Worm (Caenorhabditis elegans) whole organism, midembryonic: ENCODE results near the gene Y116A8C.463.

Experiments used
- T22C8.4 ChIP-seq: fragments of 200-800 bp; sonication (Bioruptor generic); IDR thresholded peaks from 2 replicates; pipeline ENCODE4 v1.3.6; 2022; ENCODE audit warnings: missing genetic modification characterization, missing compliant biosample characterization
- cog-1 ChIP-seq: sonication (generic microtip); optimal IDR thresholded peaks from 2 replicates; lab custom pipeline; 2016; ENCODE audit warnings: missing genetic modification characterization, missing compliant biosample characterization
- flt-1 ChIP-seq: fragments of 200-800 bp; sonication (Bioruptor generic); IDR thresholded peaks from 2 replicates; pipeline ENCODE4 v1.3.6; 2022; ENCODE audit warnings: missing genetic modification characterization, missing compliant biosample characterization
- med-1 ChIP-seq: sonication (generic microtip); optimal IDR thresholded peaks from 2 replicates; lab custom pipeline; 2017; ENCODE audit warnings: missing genetic modification characterization, mild to moderate bottlenecking, missing compliant biosample characterization, antibody characterized with exemption, missing genetic modification reagents; ENCODE audit not compliant: insufficient read depth
- ref-1 ChIP-seq: fragments of 200-800 bp; sonication (Bioruptor generic); conservative IDR thresholded peaks from 2 replicates; pipeline ENCODE4 v1.3.6; 2022; ENCODE audit warnings: missing genetic modification reagents, missing genetic modification characterization, missing compliant biosample characterization
- tab-1 ChIP-seq: fragments of 200-800 bp; sonication (Bioruptor generic); IDR thresholded peaks from 2 replicates; pipeline ENCODE4 v1.3.6; 2022; ENCODE audit warnings: missing genetic modification characterization, missing compliant biosample characterization
- ztf-23 ChIP-seq: fragments of 200-800 bp; sonication (Bioruptor generic); IDR thresholded peaks from 2 replicates; pipeline ENCODE4 v1.3.6; 2022; ENCODE audit warnings: missing genetic modification reagents, missing genetic modification characterization, missing compliant biosample characterization

DNA sequence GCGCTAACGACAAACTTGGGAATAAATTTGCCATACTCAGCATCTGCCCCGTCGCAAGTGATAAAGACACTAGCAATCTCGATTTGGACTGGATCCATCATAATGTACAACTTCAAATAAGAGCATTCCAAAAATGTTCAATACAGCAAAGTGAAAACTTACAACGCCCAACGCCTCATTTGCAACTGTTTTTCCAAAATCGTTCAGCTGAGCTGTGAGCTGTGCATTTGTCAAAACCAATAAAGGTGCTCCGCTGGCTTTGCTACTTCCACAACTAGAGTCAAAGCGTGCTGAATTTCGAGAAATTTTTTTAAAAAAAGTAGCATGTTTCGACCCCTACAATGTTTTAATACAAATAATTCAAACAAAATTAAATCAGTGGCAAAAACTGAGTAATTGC, 11.6 kb downstream of the Y116A8C.463 start, which contains the start of gene Y116A8C.49:
- TF ChIP-seq ref-1 (no peak), flt-1 (no peak), med-1 (GFP tag; lab: Kevin White, UChicago) (no peak), ztf-23 (no peak), T22C8.4 (GFP tag; lab: Robert Waterston, UW) (no peak), cog-1 (tag; lab: Kevin White, UChicago) (no peak), tab-1 (GFP tag; lab: Robert Waterston, UW) (no peak)
